Worm (Caenorhabditis elegans) whole organism, L1 larva: ENCODE measurements around the gene syp-2.

Experiments used
- C04F5.9 ChIP-seq: sonication (generic microtip); optimal IDR thresholded peaks from 2 replicates; lab custom pipeline; 2016; ENCODE audit warnings: missing genetic modification characterization, missing compliant biosample characterization
- C16A3.4 ChIP-seq: fragments of 150-350 bp; optimal IDR thresholded peaks from 2 replicates; lab custom pipeline; 2014; ENCODE audit warnings: missing biosample characterization, missing genetic modification characterization
- F16B12.6 ChIP-seq: fragments of 150-350 bp; optimal IDR thresholded peaks from 2 replicates; lab custom pipeline; 2014; ENCODE audit warnings: missing biosample characterization, missing genetic modification characterization
- aha-1 ChIP-seq: fragments of 150-350 bp; optimal IDR thresholded peaks from 2 replicates; lab custom pipeline; 2014; ENCODE audit warnings: missing biosample characterization, missing genetic modification characterization
- blmp-1 ChIP-seq: fragments of 150-350 bp; optimal IDR thresholded peaks from 2 replicates; lab custom pipeline; 2014; ENCODE audit warnings: missing biosample characterization, missing genetic modification characterization
- ceh-82 ChIP-seq, 3 experiments: fragments of 150-350 bp in 1 of 3; sonication (generic microtip) in 2 of 3; optimal IDR thresholded peaks; 2 replicates each; lab custom pipeline; 2014 to 2017; ENCODE audit warnings: missing biosample characterization in 3 of 3, missing genetic modification characterization in 3 of 3
- dpl-1 ChIP-seq, 3 experiments: fragments of 150-350 bp in 2 of 3; sonication (generic microtip) in 1 of 3; optimal IDR thresholded peaks; 2 replicates each; lab custom pipeline; 2014 to 2017; ENCODE audit warnings: missing biosample characterization in 3 of 3, missing genetic modification characterization in 3 of 3, missing genetic modification reagents in 3 of 3
- efl-1 ChIP-seq, 4 experiments: fragments of 150-350 bp; optimal IDR thresholded peaks in 3 of 4; peaks in 1 of 4; 1 replicate in 1 of 4; 2 replicates in 3 of 4; lab custom pipeline; 2014; ENCODE audit warnings: missing biosample characterization in 2 of 4, missing genetic modification characterization in 2 of 4, missing genetic modification reagents in 2 of 4
- efl-3 ChIP-seq: fragments of 200-800 bp; sonication (Bioruptor generic); optimal IDR thresholded peaks from 2 replicates; lab custom pipeline; 2018; ENCODE audit warnings: mild to moderate bottlenecking, missing genetic modification characterization, missing compliant biosample characterization
- elt-2 ChIP-seq: sonication (generic microtip); optimal IDR thresholded peaks from 2 replicates; lab custom pipeline; 2016; ENCODE audit warnings: missing genetic modification characterization, mild to moderate bottlenecking, inconsistent platforms, missing compliant biosample characterization, missing genetic modification reagents
- irx-1 ChIP-seq: sonication (generic microtip); optimal IDR thresholded peaks from 2 replicates; lab custom pipeline; 2016; ENCODE audit warnings: missing genetic modification characterization, missing compliant biosample characterization
- lin-13 ChIP-seq: fragments of 150-350 bp; optimal IDR thresholded peaks from 2 replicates; lab custom pipeline; 2014; ENCODE audit warnings: missing biosample characterization, missing genetic modification reagents, missing genetic modification characterization
- lin-35 ChIP-seq, 2 experiments: fragments of 150-350 bp; optimal IDR thresholded peaks; 2 replicates each; lab custom pipeline; 2014; ENCODE audit warnings: missing biosample characterization in 2 of 2, missing genetic modification characterization in 2 of 2, missing genetic modification reagents in 2 of 2
- lin-39 ChIP-seq: fragments of 150-350 bp; optimal IDR thresholded peaks from 2 replicates; lab custom pipeline; 2014; ENCODE audit warnings: missing biosample characterization, missing genetic modification reagents, missing genetic modification characterization
- lsy-2 ChIP-seq, 2 experiments: fragments of 150-350 bp; optimal IDR thresholded peaks; 2 replicates each; lab custom pipeline; 2014; ENCODE audit warnings: missing biosample characterization in 2 of 2, missing genetic modification characterization in 2 of 2
- mab-9 ChIP-seq: fragments of 200-800 bp; sonication (Bioruptor generic); IDR thresholded peaks from 2 replicates; pipeline ENCODE4 v1.3.6; 2022; ENCODE audit warnings: missing genetic modification reagents, missing genetic modification characterization, missing compliant biosample characterization
- mdl-1 ChIP-seq, 2 experiments: fragments of 150-350 bp; optimal IDR thresholded peaks; 2 replicates each; lab custom pipeline; 2014 to 2017; ENCODE audit warnings: missing biosample characterization in 2 of 2, missing genetic modification characterization in 2 of 2, inconsistent platforms in 1 of 2
- mep-1 ChIP-seq: fragments of 150-350 bp; optimal IDR thresholded peaks from 2 replicates; lab custom pipeline; 2014; ENCODE audit warnings: missing biosample characterization, missing genetic modification characterization
- nhr-19 ChIP-seq: fragments of 200-800 bp; sonication (Bioruptor generic); conservative IDR thresholded peaks from 2 replicates; pipeline ENCODE4 v1.3.6; 2022; ENCODE audit warnings: missing genetic modification characterization, missing compliant biosample characterization
- nhr-71 ChIP-seq: sonication (generic microtip); optimal IDR thresholded peaks from 2 replicates; lab custom pipeline; 2016; ENCODE audit warnings: mild to moderate bottlenecking, missing genetic modification characterization, moderate library complexity, missing compliant biosample characterization
- rnt-1 ChIP-seq: sonication (generic microtip); optimal IDR thresholded peaks from 2 replicates; lab custom pipeline; 2016; ENCODE audit warnings: mild to moderate bottlenecking, missing genetic modification characterization, moderate library complexity, missing compliant biosample characterization
- skn-1 ChIP-seq: fragments of 150-350 bp; optimal IDR thresholded peaks from 2 replicates; lab custom pipeline; 2014; ENCODE audit warnings: missing biosample characterization, missing genetic modification characterization
- snpc-4 ChIP-seq: fragments of 150-350 bp; optimal IDR thresholded peaks from 2 replicates; lab custom pipeline; 2014; ENCODE audit warnings: missing biosample characterization, missing genetic modification characterization
- snu-23 ChIP-seq: sonication (generic microtip); optimal IDR thresholded peaks from 2 replicates; lab custom pipeline; 2016; ENCODE audit warnings: missing genetic modification characterization, missing compliant biosample characterization
- unc-130 ChIP-seq: fragments of 150-350 bp; optimal IDR thresholded peaks from 2 replicates; lab custom pipeline; 2017; ENCODE audit warnings: missing biosample characterization, missing genetic modification characterization, inconsistent platforms
- unc-62 ChIP-seq: fragments of 150-350 bp; optimal IDR thresholded peaks from 2 replicates; lab custom pipeline; 2014; ENCODE audit warnings: missing biosample characterization, missing genetic modification reagents, missing genetic modification characterization
- unc-98 ChIP-seq: fragments of 200-800 bp; sonication (Bioruptor generic); IDR thresholded peaks from 2 replicates; pipeline ENCODE4 v1.3.6; 2022; ENCODE audit warnings: missing genetic modification characterization, missing compliant biosample characterization
- vab-15 ChIP-seq: sonication (generic microtip); optimal IDR thresholded peaks from 2 replicates; lab custom pipeline; 2017; ENCODE audit warnings: missing genotype, mild to moderate bottlenecking, missing genetic modification characterization, missing compliant biosample characterization
- zip-4 ChIP-seq: fragments of 200-800 bp; sonication (Bioruptor generic); optimal IDR thresholded peaks from 2 replicates; lab custom pipeline; 2018; ENCODE audit warnings: mild to moderate bottlenecking, missing genetic modification characterization, moderate library complexity, missing compliant biosample characterization
- ztf-4 ChIP-seq: fragments of 150-350 bp; optimal IDR thresholded peaks from 2 replicates; lab custom pipeline; 2014; ENCODE audit warnings: missing biosample characterization, missing genetic modification characterization

Gene syp-2

ce11 chrV:5584293-5584776, 48.0 kb downstream of the syp-2 start, which contains the start of gene pas-6:
TSS of gene pas-6 (minus strand) at chrV:5584343.
- TF ChIP-seq nhr-71 (tag; lab: Kevin White, UChicago), result peak; percentile 18
- TF ChIP-seq rnt-1 (tag; lab: Kevin White, UChicago), result no peak
- peak; percentile 90 for TF ChIP-seq skn-1
- peak; percentile 48 for TF ChIP-seq C16A3.4
- peak; percentile 48 for TF ChIP-seq snu-23 (GFP tag; lab: Kevin White, UChicago)
- no peak for TF ChIP-seq mdl-1 (tag; optimal IDR thresholded peaks at IDR 0.05; lab: Kevin White, UChicago)
- TF ChIP-seq irx-1 (tag; lab: Kevin White, UChicago), result no peak
- no peak for TF ChIP-seq lin-39 (tag; lab: Kevin White, UChicago)
- TF ChIP-seq mep-1 (tag; lab: Kevin White, UChicago), result peak; percentile 55
- TF ChIP-seq vab-15 (tag; lab: Kevin White, UChicago), result no peak
- TF ChIP-seq mab-9 (GFP tag; lab: Robert Waterston, UW), result no peak
- TF ChIP-seq unc-62 (GFP tag; lab: Kevin White, UChicago), result no peak
- peak in 1 of 3 experiments; percentile 27 for TF ChIP-seq ceh-82 (tag; optimal IDR thresholded peaks at IDR 0.05; lab: Kevin White, UChicago)
- TF ChIP-seq blmp-1, result peak; percentile 66
- TF ChIP-seq efl-1 (optimal IDR thresholded peaks at IDR 0.05; lab: Kevin White, UChicago), result peak; percentile 52 to 63
- TF ChIP-seq efl-1 (GFP tag; optimal IDR thresholded peaks at IDR 0.05 in 1 of 2; lab: Kevin White, UChicago), result peak; percentile 67 to 93
- no peak for TF ChIP-seq ztf-4 (tag; lab: Kevin White, UChicago)
- no peak for TF ChIP-seq C04F5.9 (tag; lab: Kevin White, UChicago)
- TF ChIP-seq snpc-4 (tag; lab: Kevin White, UChicago), result no peak
- TF ChIP-seq elt-2, result no peak
- peak; percentile 56 to 76 for TF ChIP-seq lin-35 (GFP tag; optimal IDR thresholded peaks at IDR 0.05; lab: Kevin White, UChicago)
- peak; percentile 28 to 76 (median 52) for TF ChIP-seq dpl-1 (GFP tag; optimal IDR thresholded peaks at IDR 0.05; lab: Kevin White, UChicago)
- TF ChIP-seq lsy-2 (tag; optimal IDR thresholded peaks at IDR 0.05; lab: Kevin White, UChicago), result peak; percentile 93 to 98
- no peak for TF ChIP-seq unc-98 (GFP tag; lab: Robert Waterston, UW)
- no peak for TF ChIP-seq zip-4 (GFP tag; lab: Kevin White, UChicago)
- TF ChIP-seq F16B12.6 (tag; lab: Kevin White, UChicago), result peak; percentile 85

- TF ChIP-seq efl-1 (optimal IDR thresholded peaks at IDR 0.05; lab: Kevin White, UChicago) (no peak), efl-1 (GFP tag; optimal IDR thresholded peaks at IDR 0.05 in 1 of 2; lab: Kevin White, UChicago) (no peak), blmp-1 (peak; percentile 39), aha-1 (no peak)
These were observed 48.5 kb downstream of the syp-2 start, which contains the start of gene CD4.11 for ce11 chrV:5584833-5585232. TSS of gene CD4.11 (plus strand) at chrV:5585133.

DNA sequence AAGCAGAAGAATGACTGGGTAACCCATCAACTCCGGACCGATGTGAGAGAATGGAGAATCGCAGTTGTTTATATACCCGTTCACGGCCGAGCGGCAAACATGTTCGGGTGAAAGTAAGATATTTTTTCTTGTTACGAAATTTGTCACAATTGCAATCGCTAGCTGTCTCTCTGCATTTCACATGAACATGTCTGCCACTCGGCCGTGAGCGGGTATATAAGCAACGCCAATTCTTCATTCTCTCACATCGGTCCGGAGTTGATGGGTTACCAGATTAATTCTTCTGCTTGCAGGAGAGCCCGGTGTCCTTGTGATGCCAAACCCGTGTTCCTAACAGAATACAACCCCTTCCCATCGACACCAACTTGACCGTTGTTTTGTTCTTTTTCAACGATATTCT, 50.8 kb downstream of the syp-2 start:
- TF ChIP-seq skn-1 (peak; percentile 48), vab-15 (tag; lab: Kevin White, UChicago) (no peak), unc-130 (tag; lab: Kevin White, UChicago) (no peak), lsy-2 (tag; optimal IDR thresholded peaks at IDR 0.05; lab: Kevin White, UChicago) (peak in 1 of 2 experiments; percentile 55), efl-1 (optimal IDR thresholded peaks at IDR 0.05; lab: Kevin White, UChicago) (no peak), efl-1 (GFP tag; optimal IDR thresholded peaks at IDR 0.05 in 1 of 2; lab: Kevin White, UChicago) (peak in 1 of 2 experiments; percentile 65), rnt-1 (tag; lab: Kevin White, UChicago) (peak; percentile 22), F16B12.6 (tag; lab: Kevin White, UChicago) (peak; percentile 35), ceh-82 (tag; optimal IDR thresholded peaks at IDR 0.05; lab: Kevin White, UChicago) (peak in 1 of 3 experiments; percentile 8), snpc-4 (tag; lab: Kevin White, UChicago) (peak; percentile 95), nhr-19 (GFP tag; lab: Robert Waterston, UW) (0 out of 2 replicates have a peak, but pooled peaks have one; percentile 11), efl-3 (GFP tag; lab: Kevin White, UChicago) (no peak), zip-4 (GFP tag; lab: Kevin White, UChicago) (no peak), lin-13 (GFP tag; lab: Kevin White, UChicago) (no peak)
